Worm (Caenorhabditis elegans) whole organism, L4 larva: ENCODE measurements around the gene R09A8.1.

Source experiments
- F26F4.8 ChIP-seq: fragments of 200-800 bp; sonication (Bioruptor generic); conservative IDR thresholded peaks from 2 replicates; pipeline ENCODE4 v1.3.6; 2022; ENCODE audit warnings: missing genetic modification characterization, missing compliant biosample characterization
- F49E8.2 ChIP-seq: sonication (generic microtip); optimal IDR thresholded peaks from 2 replicates; lab custom pipeline; 2016; ENCODE audit warnings: missing compliant biosample characterization, mild to moderate bottlenecking, missing genetic modification characterization, borderline replicate concordance
- R02D3.7 ChIP-seq: fragments of 150-350 bp; sonication (generic microtip); optimal IDR thresholded peaks from 3 replicates; lab custom pipeline; 2014; ENCODE audit warnings: missing biosample characterization, missing genetic modification characterization
- T20F7.1 ChIP-seq: fragments of 200-800 bp; sonication (Bioruptor generic); optimal IDR thresholded peaks from 2 replicates; lab custom pipeline; 2018; ENCODE audit warnings: mild to moderate bottlenecking, missing genetic modification characterization, missing compliant biosample characterization
- T26A8.4 ChIP-seq: fragments of 200-800 bp; sonication (Bioruptor generic); IDR thresholded peaks from 2 replicates; pipeline ENCODE4 v1.3.6; 2022; ENCODE audit warnings: missing genetic modification characterization, missing compliant biosample characterization
- Y5F2A.4 ChIP-seq: fragments of 200-800 bp; sonication (Bioruptor generic); optimal IDR thresholded peaks from 2 replicates; lab custom pipeline; 2018; ENCODE audit warnings: mild to moderate bottlenecking, missing genetic modification characterization, missing compliant biosample characterization
- ZK337.2 ChIP-seq: fragments of 200-800 bp; sonication (Bioruptor generic); IDR thresholded peaks from 2 replicates; pipeline ENCODE4 v1.3.6; 2022; ENCODE audit warnings: missing genetic modification reagents, missing genetic modification characterization, missing compliant biosample characterization
- ZK546.5 ChIP-seq, 2 experiments: sonication (generic microtip); optimal IDR thresholded peaks; 2 replicates each; lab custom pipeline; 2017; ENCODE audit warnings: missing biosample characterization in 2 of 2, missing genetic modification characterization in 2 of 2
- aha-1 ChIP-seq: fragments of 150-350 bp; peaks from one replicate; lab custom pipeline; 2014; ENCODE audit warnings: missing biosample characterization, missing genetic modification characterization
- aly-2 ChIP-seq: sonication (generic microtip); optimal IDR thresholded peaks from 2 replicates; lab custom pipeline; 2018; ENCODE audit warnings: missing biosample characterization, missing genetic modification characterization
- ama-1 ChIP-seq: fragments of 150-350 bp; optimal IDR thresholded peaks from 2 replicates; lab custom pipeline; 2014; ENCODE audit warnings: inconsistent platforms, mixed read lengths
- ceh-20 ChIP-seq: fragments of 200-800 bp; sonication (Bioruptor generic); IDR thresholded peaks from 2 replicates; pipeline ENCODE4 v1.3.6; 2022; ENCODE audit warnings: missing genetic modification reagents, missing genetic modification characterization, missing compliant biosample characterization
- ceh-44 ChIP-seq: fragments of 200-800 bp; sonication (Bioruptor generic); IDR thresholded peaks from 2 replicates; pipeline ENCODE4 v1.3.6; 2022; ENCODE audit warnings: missing genetic modification reagents, missing genetic modification characterization, missing compliant biosample characterization
- daf-12 ChIP-seq: fragments of 150-350 bp; optimal IDR thresholded peaks from 2 replicates; lab custom pipeline; 2014; ENCODE audit warnings: missing biosample characterization, missing genetic modification reagents, missing genetic modification characterization
- daf-16 ChIP-seq, 3 experiments: sonication (generic microtip); optimal IDR thresholded peaks; 2 replicates each; lab custom pipeline; 2016 to 2017; ENCODE audit warnings: missing genetic modification characterization in 3 of 3, missing genetic modification reagents in 3 of 3, mild to moderate bottlenecking in 2 of 3, missing compliant biosample characterization in 2 of 3, missing biosample characterization in 1 of 3, moderate library complexity in 1 of 3
- dmd-9 ChIP-seq: fragments of 200-800 bp; sonication (Bioruptor generic); IDR thresholded peaks from 2 replicates; pipeline ENCODE4 v1.3.6; 2022; ENCODE audit warnings: missing genetic modification reagents, missing genetic modification characterization, missing compliant biosample characterization
- dve-1 ChIP-seq: sonication (generic microtip); optimal IDR thresholded peaks from 2 replicates; lab custom pipeline; 2017; ENCODE audit warnings: antibody characterized with exemption, mild to moderate bottlenecking, missing genetic modification characterization, missing compliant biosample characterization; ENCODE audit not compliant: insufficient read depth
- egl-27 ChIP-seq: sonication (generic microtip); optimal IDR thresholded peaks from 3 replicates; lab custom pipeline; 2017; ENCODE audit warnings: missing biosample characterization, missing genetic modification reagents, missing genetic modification characterization
- fos-1 ChIP-seq: fragments of 150-350 bp; optimal IDR thresholded peaks from 2 replicates; lab custom pipeline; 2014; ENCODE audit warnings: missing biosample characterization, missing genetic modification characterization
- gei-8 ChIP-seq: fragments of 200-800 bp; sonication (Bioruptor generic); optimal IDR thresholded peaks from 2 replicates; lab custom pipeline; 2018; ENCODE audit warnings: mild to moderate bottlenecking, missing genetic modification characterization, missing compliant biosample characterization
- jun-1 ChIP-seq: fragments of 150-350 bp; optimal IDR thresholded peaks from 2 replicates; lab custom pipeline; 2014; ENCODE audit warnings: missing biosample characterization, missing genetic modification reagents, missing genetic modification characterization
- lin-13 ChIP-seq: fragments of 150-350 bp; optimal IDR thresholded peaks from 2 replicates; lab custom pipeline; 2014; ENCODE audit warnings: missing biosample characterization, missing genetic modification reagents, missing genetic modification characterization
- lin-15B ChIP-seq: fragments of 150-350 bp; sonication (generic microtip); optimal IDR thresholded peaks from 3 replicates; lab custom pipeline; 2014; ENCODE audit warnings: missing biosample characterization, missing genetic modification characterization
- lin-39 ChIP-seq: fragments of 150-350 bp; optimal IDR thresholded peaks from 2 replicates; lab custom pipeline; 2014; ENCODE audit warnings: missing biosample characterization, missing genetic modification reagents, missing genetic modification characterization
- lir-3 ChIP-seq: sonication (generic microtip); optimal IDR thresholded peaks from 2 replicates; lab custom pipeline; 2016; ENCODE audit warnings: mild to moderate bottlenecking, missing genetic modification characterization, missing compliant biosample characterization
- madf-9 ChIP-seq: fragments of 200-800 bp; sonication (Bioruptor generic); conservative IDR thresholded peaks from 2 replicates; pipeline ENCODE4 v1.3.6; 2022; ENCODE audit warnings: missing genetic modification reagents, missing genetic modification characterization, missing compliant biosample characterization
- mdt-29 ChIP-seq: fragments of 200-800 bp; sonication (Bioruptor generic); IDR thresholded peaks from 2 replicates; pipeline ENCODE4 v1.3.6; 2022; ENCODE audit warnings: missing genetic modification reagents, missing genetic modification characterization, missing compliant biosample characterization
- mxl-3 ChIP-seq: fragments of 200-800 bp; sonication (Bioruptor generic); optimal IDR thresholded peaks from 2 replicates; lab custom pipeline; 2018; ENCODE audit warnings: mild to moderate bottlenecking, missing genetic modification characterization, missing compliant biosample characterization
- nhr-237 ChIP-seq: sonication (generic microtip); optimal IDR thresholded peaks from 2 replicates; lab custom pipeline; 2017; ENCODE audit warnings: missing biosample characterization, missing genetic modification characterization
- nhr-25 ChIP-seq: sonication (generic microtip); optimal IDR thresholded peaks from 2 replicates; lab custom pipeline; 2017; ENCODE audit warnings: missing genetic modification characterization, mild to moderate bottlenecking, missing compliant biosample characterization, antibody characterized with exemption, moderate library complexity, borderline replicate concordance; ENCODE audit not compliant: insufficient read depth
- nhr-28 ChIP-seq: fragments of 150-350 bp; optimal IDR thresholded peaks from 2 replicates; lab custom pipeline; 2014; ENCODE audit warnings: missing biosample characterization, missing genetic modification characterization
- nhr-48 ChIP-seq: sonication (generic microtip); optimal IDR thresholded peaks from 2 replicates; lab custom pipeline; 2016; ENCODE audit warnings: mild to moderate bottlenecking, missing genetic modification characterization, missing compliant biosample characterization
- nhr-6 ChIP-seq: fragments of 150-350 bp; optimal IDR thresholded peaks from 2 replicates; lab custom pipeline; 2014; ENCODE audit warnings: missing biosample characterization, missing genetic modification characterization
- nhr-76 ChIP-seq: fragments of 150-350 bp; optimal IDR thresholded peaks from 2 replicates; lab custom pipeline; 2014; ENCODE audit warnings: missing biosample characterization, missing genetic modification characterization
- pha-4 ChIP-seq, 2 experiments: fragments of 150-350 bp in 1 of 2; fragments of 200-800 bp in 1 of 2; sonication (Bioruptor generic) in 1 of 2; IDR thresholded peaks in 1 of 2; optimal IDR thresholded peaks in 1 of 2; 2 replicates each; pipeline versions ENCODE4 v1.3.6 to Lab custom; 2014 to 2022; ENCODE audit warnings: missing genetic modification characterization in 2 of 2, missing genetic modification reagents in 2 of 2, missing biosample characterization in 1 of 2, missing compliant biosample characterization in 1 of 2
- spr-1 ChIP-seq: sonication (generic microtip); optimal IDR thresholded peaks from 2 replicates; lab custom pipeline; 2016; ENCODE audit warnings: mild to moderate bottlenecking, missing genetic modification characterization, missing compliant biosample characterization
- spr-3 ChIP-seq: fragments of 200-800 bp; sonication (Bioruptor generic); optimal IDR thresholded peaks from 2 replicates; lab custom pipeline; 2018; ENCODE audit warnings: mild to moderate bottlenecking, missing genetic modification characterization, missing compliant biosample characterization
- tag-97 ChIP-seq: fragments of 200-800 bp; sonication (Bioruptor generic); IDR thresholded peaks from 2 replicates; pipeline ENCODE4 v1.3.6; 2022; ENCODE audit warnings: missing genetic modification characterization, missing compliant biosample characterization
- tra-1 ChIP-seq: fragments of 200-800 bp; sonication (Bioruptor generic); IDR thresholded peaks from 2 replicates; pipeline ENCODE4 v1.3.6; 2022; ENCODE audit warnings: missing genetic modification reagents, missing genetic modification characterization, missing compliant biosample characterization
- unc-130 ChIP-seq: sonication (generic microtip); optimal IDR thresholded peaks from 2 replicates; lab custom pipeline; 2016; ENCODE audit warnings: missing genetic modification reagents, missing genetic modification characterization, missing compliant biosample characterization
- unc-39 ChIP-seq: sonication (generic microtip); optimal IDR thresholded peaks from 2 replicates; lab custom pipeline; 2017; ENCODE audit warnings: missing biosample characterization, missing genetic modification characterization
- unc-62 ChIP-seq, 3 experiments: fragments of 150-350 bp in 1 of 3; sonication (generic microtip); optimal IDR thresholded peaks in 2 of 3; peaks in 1 of 3; 1 replicate in 1 of 3; 2 replicates in 2 of 3; lab custom pipeline; 2014 to 2017; ENCODE audit warnings: missing biosample characterization in 3 of 3, missing genetic modification characterization in 3 of 3, missing genetic modification reagents in 3 of 3, missing genotype in 1 of 3
- vab-7 ChIP-seq: fragments of 200-800 bp; sonication (Bioruptor generic); IDR thresholded peaks from 2 replicates; pipeline ENCODE4 v1.3.6; 2022; ENCODE audit warnings: missing genetic modification reagents, missing genetic modification characterization, missing compliant biosample characterization
- zag-1 ChIP-seq: fragments of 150-350 bp; optimal IDR thresholded peaks from 2 replicates; lab custom pipeline; 2014; ENCODE audit warnings: missing biosample characterization, missing genetic modification characterization
- zfp-2 ChIP-seq: sonication (generic microtip); optimal IDR thresholded peaks from 2 replicates; lab custom pipeline; 2016; ENCODE audit warnings: mild to moderate bottlenecking, missing genetic modification characterization, missing compliant biosample characterization
- zfp-3 ChIP-seq: fragments of 200-800 bp; sonication (Bioruptor generic); conservative IDR thresholded peaks from 2 replicates; pipeline ENCODE4 v1.3.6; 2022; ENCODE audit warnings: missing genetic modification reagents, missing genetic modification characterization, missing compliant biosample characterization
- zip-11 ChIP-seq: fragments of 200-800 bp; sonication (Bioruptor generic); IDR thresholded peaks from 2 replicates; pipeline ENCODE4 v1.3.6; 2022; ENCODE audit warnings: missing genetic modification characterization, missing compliant biosample characterization
- zip-2 ChIP-seq: fragments of 150-350 bp; optimal IDR thresholded peaks from 2 replicates; lab custom pipeline; 2014; ENCODE audit warnings: missing biosample characterization, missing genetic modification characterization

The R09A8.1 gene

ce11 chrX:12633862-12634404 is 20.4 kb downstream of the R09A8.1 start, which contains the start of gene ivns-1 (continued):
- TF ChIP-seq zip-2 (tag; lab: Kevin White, UChicago) (no peak), dve-1 (peak; percentile 55), nhr-28 (tag; lab: Kevin White, UChicago) (peak; percentile 61), ceh-20 (GFP tag; lab: Robert Waterston, UW) (no peak), nhr-6 (tag; lab: Kevin White, UChicago) (no peak), dmd-9 (GFP tag; lab: Robert Waterston, UW) (no peak), Y5F2A.4 (GFP tag; lab: Kevin White, UChicago) (no peak), lin-15B (tag; lab: Kevin White, UChicago) (no peak), T26A8.4 (GFP tag; lab: Robert Waterston, UW) (no peak), zfp-2 (tag; lab: Kevin White, UChicago) (no peak), F26F4.8 (GFP tag; lab: Robert Waterston, UW) (no peak), lir-3 (tag; lab: Kevin White, UChicago) (no peak), unc-62 (GFP tag; optimal IDR thresholded peaks at IDR 0.05 in 1 of 2; lab: Kevin White, UChicago) (peak in 1 of 2 experiments; percentile 10), unc-62 (tag; optimal IDR thresholded peaks at IDR 0.05; lab: Kevin White, UChicago) (no peak), T20F7.1 (GFP tag; lab: Kevin White, UChicago) (no peak), madf-9 (GFP tag; lab: Robert Waterston, UW) (no peak), tag-97 (GFP tag; lab: Robert Waterston, UW) (no peak)

DNA sequence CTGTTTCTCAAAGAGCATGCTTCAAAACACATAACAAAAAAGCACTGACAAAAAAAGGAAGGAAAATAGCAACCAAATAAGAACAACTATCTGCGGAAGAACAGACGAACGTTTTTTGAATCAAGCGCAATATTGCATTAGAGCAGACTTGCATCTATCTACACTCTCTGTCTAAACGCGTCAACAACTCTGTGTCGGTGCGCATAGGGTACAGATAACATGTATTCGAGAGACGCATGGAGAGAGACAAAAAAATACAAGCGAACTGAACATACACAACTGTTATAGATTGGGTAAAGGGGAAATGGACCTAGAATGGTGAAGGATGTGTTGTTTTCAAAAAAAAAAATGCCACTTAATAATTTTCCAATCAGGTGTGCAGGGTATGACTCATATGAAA is 21.5 kb downstream of the R09A8.1 start:
- no peak for TF ChIP-seq unc-39 (tag; lab: Kevin White, UChicago)
- TF ChIP-seq T20F7.1 (GFP tag; lab: Kevin White, UChicago): no peak
- TF ChIP-seq mdt-29 (GFP tag; lab: Robert Waterston, UW): no peak
- TF ChIP-seq vab-7 (GFP tag; lab: Robert Waterston, UW): no peak
- no peak for TF ChIP-seq fos-1 (tag; lab: Kevin White, UChicago)
- no peak for TF ChIP-seq Y5F2A.4 (GFP tag; lab: Kevin White, UChicago)
- peak; percentile 33 for TF ChIP-seq nhr-25 (tag; lab: Kevin White, UChicago)
- no peak for TF ChIP-seq ceh-44
- TF ChIP-seq zag-1 (tag; lab: Kevin White, UChicago): no peak
- TF ChIP-seq spr-3 (GFP tag; lab: Kevin White, UChicago): no peak
- TF ChIP-seq pha-4 (GFP tag; IDR thresholded peaks at IDR 0.05; lab: Robert Waterston, UW): no peak
- peak; percentile 90 for TF ChIP-seq pha-4 (tag; optimal IDR thresholded peaks at IDR 0.05; lab: Kevin White, UChicago)
- no peak for TF ChIP-seq tra-1 (GFP tag; lab: Robert Waterston, UW)
- TF ChIP-seq egl-27: no peak
- TF ChIP-seq gei-8: no peak
- no peak for TF ChIP-seq ama-1 (lab: Kevin White, UChicago)
- 0 out of 2 replicates have a peak, but pooled peaks have one; percentile 21 for TF ChIP-seq T26A8.4 (GFP tag; lab: Robert Waterston, UW)
- peak; percentile 51 for TF ChIP-seq lin-13 (GFP tag; lab: Kevin White, UChicago)
- TF ChIP-seq R02D3.7 (tag; lab: Kevin White, UChicago): no peak
- TF ChIP-seq ZK546.5 (tag; optimal IDR thresholded peaks at IDR 0.05; lab: Kevin White, UChicago): no peak
- no peak for TF ChIP-seq lin-39 (tag; lab: Kevin White, UChicago)
- no peak for TF ChIP-seq tag-97 (GFP tag; lab: Robert Waterston, UW)
- no peak for TF ChIP-seq spr-1
- no peak for TF ChIP-seq nhr-76 (tag; lab: Kevin White, UChicago)
- TF ChIP-seq jun-1 (tag; lab: Kevin White, UChicago): no peak
- TF ChIP-seq daf-12: no peak
- TF ChIP-seq unc-130 (GFP tag; lab: Kevin White, UChicago): no peak
- no peak for TF ChIP-seq aly-2 (tag; lab: Kevin White, UChicago)
- TF ChIP-seq mxl-3: peak; percentile 51
- TF ChIP-seq zip-11 (GFP tag; lab: Robert Waterston, UW): no peak
- no peak for TF ChIP-seq lin-15B (tag; lab: Kevin White, UChicago)
- no peak for TF ChIP-seq nhr-237 (tag; lab: Kevin White, UChicago)
- peak; percentile 50 for TF ChIP-seq nhr-48
- TF ChIP-seq daf-16 (GFP tag; optimal IDR thresholded peaks at IDR 0.05; lab: Kevin White, UChicago): no peak
- TF ChIP-seq daf-16 (tag; optimal IDR thresholded peaks at IDR 0.05; lab: Kevin White, UChicago): peak; percentile 98
- TF ChIP-seq madf-9 (GFP tag; lab: Robert Waterston, UW): no peak
- no peak for TF ChIP-seq ZK337.2 (GFP tag; lab: Robert Waterston, UW)
- TF ChIP-seq aha-1: no peak
- no peak for TF ChIP-seq zfp-3 (GFP tag; lab: Robert Waterston, UW)
- TF ChIP-seq F49E8.2 (tag; lab: Kevin White, UChicago): no peak
